Worm (Caenorhabditis elegans) whole organism, L1 larva: ENCODE measurements around the gene F19B10.5.

ENCODE experiments used
- blmp-1 ChIP-seq: fragments of 150-350 bp; optimal IDR thresholded peaks from 2 replicates; lab custom pipeline; 2014; ENCODE audit warnings: missing biosample characterization, missing genetic modification characterization
- dsc-1 ChIP-seq: sonication (generic microtip); optimal IDR thresholded peaks from 2 replicates; lab custom pipeline; 2016; ENCODE audit warnings: mild to moderate bottlenecking, missing genetic modification characterization, missing compliant biosample characterization
- efl-1 ChIP-seq, 4 experiments: fragments of 150-350 bp; optimal IDR thresholded peaks in 3 of 4; peaks in 1 of 4; 1 replicate in 1 of 4; 2 replicates in 3 of 4; lab custom pipeline; 2014; ENCODE audit warnings: missing biosample characterization in 2 of 4, missing genetic modification characterization in 2 of 4, missing genetic modification reagents in 2 of 4
- isw-1 ChIP-seq: fragments of 200-800 bp; sonication (Bioruptor generic); IDR thresholded peaks from 2 replicates; pipeline ENCODE4 v1.3.6; 2022; ENCODE audit warnings: missing genetic modification characterization, missing compliant biosample characterization
- lin-35 ChIP-seq, 2 experiments: fragments of 150-350 bp; optimal IDR thresholded peaks; 2 replicates each; lab custom pipeline; 2014; ENCODE audit warnings: missing biosample characterization in 2 of 2, missing genetic modification characterization in 2 of 2, missing genetic modification reagents in 2 of 2
- nhr-20 ChIP-seq: sonication (generic microtip); optimal IDR thresholded peaks from 2 replicates; lab custom pipeline; 2016; ENCODE audit warnings: mild to moderate bottlenecking, missing genetic modification characterization, missing compliant biosample characterization
- pqm-1 ChIP-seq: sonication (generic microtip); optimal IDR thresholded peaks from 3 replicates; lab custom pipeline; 2017; ENCODE audit warnings: missing biosample characterization, missing genetic modification characterization
- rnt-1 ChIP-seq: sonication (generic microtip); optimal IDR thresholded peaks from 2 replicates; lab custom pipeline; 2016; ENCODE audit warnings: mild to moderate bottlenecking, missing genetic modification characterization, moderate library complexity, missing compliant biosample characterization
- skn-1 ChIP-seq: fragments of 150-350 bp; optimal IDR thresholded peaks from 2 replicates; lab custom pipeline; 2014; ENCODE audit warnings: missing biosample characterization, missing genetic modification characterization
- tbx-2 ChIP-seq: sonication (generic microtip); optimal IDR thresholded peaks from 2 replicates; lab custom pipeline; 2016; ENCODE audit warnings: missing genetic modification characterization, missing compliant biosample characterization
- tlp-1 ChIP-seq: fragments of 150-350 bp; optimal IDR thresholded peaks from 2 replicates; lab custom pipeline; 2014; ENCODE audit warnings: missing biosample characterization, missing genetic modification characterization
- unc-130 ChIP-seq: fragments of 150-350 bp; optimal IDR thresholded peaks from 2 replicates; lab custom pipeline; 2017; ENCODE audit warnings: missing biosample characterization, missing genetic modification characterization, inconsistent platforms
- xbp-1 ChIP-seq: sonication (generic microtip); optimal IDR thresholded peaks from 2 replicates; lab custom pipeline; 2016; ENCODE audit warnings: missing genetic modification characterization, missing compliant biosample characterization
- zag-1 ChIP-seq: fragments of 150-350 bp; optimal IDR thresholded peaks from 2 replicates; lab custom pipeline; 2014; ENCODE audit warnings: missing biosample characterization, missing genetic modification characterization

ce11 chrII:3655378-3655777 is at the start of gene F19B10.5:
- no peak for TF ChIP-seq efl-1 (optimal IDR thresholded peaks at IDR 0.05; lab: Kevin White, UChicago)
- TF ChIP-seq efl-1 (GFP tag; optimal IDR thresholded peaks at IDR 0.05 in 1 of 2; lab: Kevin White, UChicago): peak in 1 of 2 experiments; percentile 31
- TF ChIP-seq skn-1 (tag; lab: Kevin White, UChicago): no peak
- TF ChIP-seq tbx-2 (tag; lab: Kevin White, UChicago): no peak
- no peak for TF ChIP-seq tlp-1
- TF ChIP-seq nhr-20: no peak
- TF ChIP-seq isw-1 (GFP tag; lab: Robert Waterston, UW): no peak
- TF ChIP-seq blmp-1 (tag; lab: Kevin White, UChicago): no peak
- no peak for TF ChIP-seq lin-35 (GFP tag; optimal IDR thresholded peaks at IDR 0.05; lab: Kevin White, UChicago)
- no peak for TF ChIP-seq zag-1 (tag; lab: Kevin White, UChicago)
- TF ChIP-seq xbp-1 (tag; lab: Kevin White, UChicago): no peak
- no peak for TF ChIP-seq dsc-1 (tag; lab: Kevin White, UChicago)
- TF ChIP-seq rnt-1: no peak
- no peak for TF ChIP-seq pqm-1 (tag; lab: Kevin White, UChicago)
- TF ChIP-seq unc-130: no peak
